Worm (Caenorhabditis elegans): ENCODE data around the gene pid-1.
A peak's percentile ranks its signal among the peaks of the same experiment; 100 is the strongest.

DNA sequence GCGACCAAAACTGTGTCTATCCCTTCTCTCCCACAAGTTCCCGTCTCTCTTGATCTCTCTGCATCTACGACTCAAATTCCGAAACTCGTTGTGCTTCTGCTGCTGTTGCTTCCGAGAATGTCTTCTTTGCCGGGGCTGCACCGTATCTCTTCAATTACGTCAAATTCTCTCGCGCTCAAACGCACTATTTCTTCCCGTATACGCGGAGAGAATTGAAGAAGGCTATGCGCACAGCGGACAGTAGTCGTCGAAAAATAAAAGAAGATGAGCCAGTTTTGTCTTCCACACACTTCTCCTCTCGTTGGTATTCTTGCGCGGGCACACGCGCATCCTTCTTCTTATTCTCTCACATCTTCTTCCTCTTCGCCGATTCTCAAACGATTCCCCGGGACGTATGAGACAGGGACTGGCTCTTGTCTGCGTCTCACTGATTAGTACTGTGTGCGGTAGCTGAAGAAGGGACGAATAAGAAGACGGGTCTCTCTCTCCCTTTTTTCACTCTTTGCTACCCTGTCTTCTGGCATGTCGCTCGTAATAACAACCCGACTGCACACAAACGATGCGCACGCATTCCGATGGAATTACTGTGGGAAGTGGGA lies 13.9 kb downstream of the pid-1 start:
- TF ChIP-seq cog-1 (tag; optimal IDR thresholded peaks at IDR 0.05): peak; percentile 24
- no peak for TF ChIP-seq ztf-29 (GFP tag; IDR thresholded peaks at IDR 0.05)
- no peak for TF ChIP-seq flt-1 (GFP tag; IDR thresholded peaks at IDR 0.05)
- no peak for TF ChIP-seq T22C8.4 (GFP tag; IDR thresholded peaks at IDR 0.05)
- no peak for TF ChIP-seq med-1 (GFP tag; optimal IDR thresholded peaks at IDR 0.05; ENCODE audit: insufficient read depth)
- no peak for TF ChIP-seq klf-2 (GFP tag; conservative IDR thresholded peaks at IDR 0.05)
- TF ChIP-seq tab-1 (GFP tag; IDR thresholded peaks at IDR 0.05): no peak

All from whole organism, midembryonic.